Fruit fly (Drosophila melanogaster) whole organism, embryonic: ENCODE measurements around the gene haf.

ENCODE experiments used
- Adf1 ChIP-seq: fragments of 200-800 bp; sonication (Bioruptor generic); IDR thresholded peaks from 2 replicates; pipeline ENCODE4 v1.3.6; 2022; ENCODE audit warnings: missing biosample characterization, missing genetic modification characterization
- Atf3 ChIP-seq: fragments of 200-800 bp; sonication (Bioruptor generic); optimal IDR thresholded peaks from 3 replicates; lab custom pipeline; 2016; ENCODE audit warnings: missing biosample characterization, missing genetic modification characterization
- CG10431 ChIP-seq: fragments of 200-800 bp; sonication (Bioruptor generic); optimal IDR thresholded peaks from 3 replicates; lab custom pipeline; 2018; ENCODE audit warnings: missing biosample characterization, mild to moderate bottlenecking, missing genetic modification characterization
- CG12659 ChIP-seq: fragments of 200-800 bp; sonication (Bioruptor generic); optimal IDR thresholded peaks from 3 replicates; lab custom pipeline; 2017; ENCODE audit warnings: mild to moderate bottlenecking, missing biosample characterization, missing genetic modification reagents, missing genetic modification characterization
- CG12769 ChIP-seq: fragments of 200-800 bp; sonication (Bioruptor generic); optimal IDR thresholded peaks from 2 replicates; lab custom pipeline; 2019; ENCODE audit warnings: missing biosample characterization, mild to moderate bottlenecking, missing genetic modification characterization, moderate library complexity
- CG13287 ChIP-seq: fragments of 200-800 bp; sonication (Bioruptor generic); IDR thresholded peaks from 2 replicates; pipeline ENCODE4 v1.3.6; 2022; ENCODE audit warnings: missing biosample characterization, missing genetic modification characterization; ENCODE audit not compliant: partially characterized antibody
- CG13775 ChIP-seq: fragments of 200-800 bp; sonication (Bioruptor generic); optimal IDR thresholded peaks from 3 replicates; lab custom pipeline; 2017; ENCODE audit warnings: missing biosample characterization, mild to moderate bottlenecking, missing genetic modification characterization
- CG16779 ChIP-seq: fragments of 200-800 bp; sonication (Bioruptor generic); IDR thresholded peaks from 2 replicates; pipeline ENCODE4 v1.3.6; 2022; ENCODE audit warnings: missing biosample characterization, missing genetic modification characterization
- CG17361 ChIP-seq: fragments of 200-800 bp; sonication (Bioruptor generic); IDR thresholded peaks from 3 replicates; pipeline ENCODE4 v1.3.6; 2022; ENCODE audit warnings: missing biosample characterization, missing genetic modification characterization
- CG18011 ChIP-seq: fragments of 200-800 bp; sonication (Bioruptor generic); optimal IDR thresholded peaks from 2 replicates; lab custom pipeline; 2017; ENCODE audit warnings: missing biosample characterization, missing genetic modification characterization, mild to moderate bottlenecking, moderate library complexity, missing genotype
- CG18764 ChIP-seq: fragments of 200-800 bp; sonication (Bioruptor generic); optimal IDR thresholded peaks from 3 replicates; lab custom pipeline; 2016; ENCODE audit warnings: missing biosample characterization, missing genetic modification characterization
- CG3065 ChIP-seq: fragments of 200-800 bp; sonication (Bioruptor generic); optimal IDR thresholded peaks from 2 replicates; lab custom pipeline; 2016; ENCODE audit warnings: missing biosample characterization, missing genetic modification characterization
- CG3847 ChIP-seq: fragments of 200-800 bp; sonication (Bioruptor generic); IDR thresholded peaks from 2 replicates; pipeline ENCODE4 v1.3.6; 2022; ENCODE audit warnings: missing biosample characterization, missing genetic modification characterization
- CG4854 ChIP-seq: fragments of 200-800 bp; sonication (Bioruptor generic); optimal IDR thresholded peaks from 2 replicates; lab custom pipeline; 2016; ENCODE audit warnings: missing biosample characterization, missing genetic modification characterization, inconsistent platforms
- CG6272 ChIP-seq: fragments of 200-800 bp; sonication (Bioruptor generic); IDR thresholded peaks from 2 replicates; pipeline ENCODE4 v1.3.6; 2022; ENCODE audit warnings: missing biosample characterization, missing genetic modification characterization
- CG6689 ChIP-seq: fragments of 200-800 bp; sonication (Bioruptor generic); IDR thresholded peaks from 2 replicates; pipeline ENCODE4 v1.3.6; 2022; ENCODE audit warnings: missing biosample characterization, missing genetic modification characterization
- CG8089 ChIP-seq: fragments of 200-800 bp; sonication (Bioruptor generic); optimal IDR thresholded peaks from 3 replicates; lab custom pipeline; 2016; ENCODE audit warnings: missing biosample characterization, missing genetic modification characterization
- CG8765 ChIP-seq: fragments of 200-800 bp; sonication (Bioruptor generic); IDR thresholded peaks from 2 replicates; pipeline ENCODE4 v1.3.6; 2022; ENCODE audit warnings: missing biosample characterization, missing genetic modification characterization
- CTCF ChIP-seq: fragments of 200-800 bp; sonication (Bioruptor generic); optimal IDR thresholded peaks from 2 replicates; lab custom pipeline; 2017; ENCODE audit warnings: missing biosample characterization, mild to moderate bottlenecking, missing genetic modification characterization, moderate library complexity
- Chrac-16 ChIP-seq: fragments of 200-800 bp; sonication (Bioruptor generic); optimal IDR thresholded peaks from 3 replicates; lab custom pipeline; 2016; ENCODE audit warnings: missing biosample characterization, missing genetic modification characterization
- Dbx ChIP-seq: fragments of 200-800 bp; sonication (Bioruptor generic); IDR thresholded peaks from 3 replicates; pipeline ENCODE4 v1.3.6; 2022; ENCODE audit warnings: missing biosample characterization, missing genetic modification characterization
- Eip74EF ChIP-seq, 2 experiments: fragments of 200-800 bp in 1 of 2; fragments of >200 bp in 1 of 2; sonication (Bioruptor generic) in 1 of 2; optimal IDR thresholded peaks; 2 replicates each; lab custom pipeline; 2017 to 2019; ENCODE audit warnings: missing biosample characterization in 2 of 2, missing genetic modification characterization in 2 of 2, mild to moderate bottlenecking in 1 of 2, moderate library complexity in 1 of 2
- Fer3 ChIP-seq: fragments of 200-800 bp; sonication (Bioruptor generic); optimal IDR thresholded peaks from 2 replicates; lab custom pipeline; 2018; ENCODE audit warnings: missing biosample characterization, mild to moderate bottlenecking, missing genetic modification characterization, moderate library complexity
- Hey ChIP-seq: fragments of 200-800 bp; sonication (Bioruptor generic); optimal IDR thresholded peaks from 3 replicates; lab custom pipeline; 2018; ENCODE audit warnings: missing biosample characterization, mild to moderate bottlenecking, missing genetic modification characterization
- Hr78 ChIP-seq, 2 experiments: fragments of 200-800 bp in 1 of 2; fragments of >200 bp in 1 of 2; sonication (Bioruptor generic) in 1 of 2; optimal IDR thresholded peaks; 2 replicates each; lab custom pipeline; 2017 to 2019; ENCODE audit warnings: missing biosample characterization in 2 of 2, missing genetic modification characterization in 2 of 2, mild to moderate bottlenecking in 1 of 2, moderate library complexity in 1 of 2
- Rfx ChIP-seq: fragments of 200-800 bp; sonication (Bioruptor generic); IDR thresholded peaks from 2 replicates; pipeline ENCODE4 v1.3.6; 2022; ENCODE audit warnings: missing biosample characterization, missing genetic modification characterization
- Rx ChIP-seq: fragments of 200-800 bp; sonication (Bioruptor generic); IDR thresholded peaks from 2 replicates; pipeline ENCODE4 v1.3.6; 2022; ENCODE audit warnings: missing biosample characterization, missing genetic modification characterization
- Taf1 ChIP-seq: fragments of 200-800 bp; sonication (Bioruptor generic); IDR thresholded peaks from 2 replicates; pipeline ENCODE4 v1.3.6; 2022; ENCODE audit warnings: missing biosample characterization, missing genetic modification characterization
- al ChIP-seq: fragments of 200-800 bp; sonication (Bioruptor generic); IDR thresholded peaks from 2 replicates; pipeline ENCODE4 v1.3.6; 2022; ENCODE audit warnings: missing biosample characterization, missing genetic modification characterization
- amos ChIP-seq: fragments of 200-800 bp; sonication (Bioruptor generic); IDR thresholded peaks from 2 replicates; pipeline ENCODE4 v1.3.6; 2022; ENCODE audit warnings: missing biosample characterization, missing genetic modification characterization; ENCODE audit not compliant: partially characterized antibody
- aop ChIP-seq: fragments of 200-800 bp; sonication (Bioruptor generic); IDR thresholded peaks from 2 replicates; pipeline ENCODE4 v1.3.6; 2022; ENCODE audit warnings: missing biosample characterization, missing genetic modification characterization
- az2 ChIP-seq: fragments of 200-800 bp; sonication (Bioruptor generic); optimal IDR thresholded peaks from 3 replicates; lab custom pipeline; 2016; ENCODE audit warnings: missing biosample characterization, missing genetic modification characterization
- bigmax ChIP-seq: fragments of 200-800 bp; sonication (Bioruptor generic); optimal IDR thresholded peaks from 2 replicates; lab custom pipeline; 2018; ENCODE audit warnings: missing biosample characterization, mild to moderate bottlenecking, missing genetic modification characterization
- cas ChIP-seq: fragments of 200-800 bp; sonication (Bioruptor generic); IDR thresholded peaks from 2 replicates; pipeline ENCODE4 v1.3.6; 2022; ENCODE audit warnings: missing biosample characterization, missing genetic modification characterization
- croc ChIP-seq: fragments of 200-800 bp; sonication (Bioruptor generic); conservative IDR thresholded peaks from 3 replicates; pipeline ENCODE4 v1.3.6; 2022; ENCODE audit warnings: missing biosample characterization, missing genetic modification characterization
- crp ChIP-seq, 2 experiments: fragments of 200-800 bp; sonication (Bioruptor generic); optimal IDR thresholded peaks; 2 replicates in 1 of 2; 3 replicates in 1 of 2; lab custom pipeline; 2017; ENCODE audit warnings: missing biosample characterization in 2 of 2, missing genetic modification characterization in 2 of 2, mild to moderate bottlenecking in 1 of 2, moderate library complexity in 1 of 2
- dmrt99B ChIP-seq: fragments of 200-800 bp; sonication (Bioruptor generic); optimal IDR thresholded peaks from 2 replicates; lab custom pipeline; 2018; ENCODE audit warnings: missing biosample characterization, mild to moderate bottlenecking, missing genetic modification characterization, moderate library complexity
- ewg ChIP-seq: fragments of 200-800 bp; sonication (Bioruptor generic); optimal IDR thresholded peaks from 3 replicates; lab custom pipeline; 2017; ENCODE audit warnings: mild to moderate bottlenecking, missing biosample characterization, missing genetic modification reagents, missing genetic modification characterization
- fd3F ChIP-seq: fragments of 200-800 bp; sonication (Bioruptor generic); optimal IDR thresholded peaks from 2 replicates; lab custom pipeline; 2018; ENCODE audit warnings: missing biosample characterization, mild to moderate bottlenecking, missing genetic modification characterization, moderate library complexity
- kay ChIP-seq: fragments of 200-800 bp; sonication (Bioruptor generic); optimal IDR thresholded peaks from 2 replicates; lab custom pipeline; 2016; ENCODE audit warnings: missing biosample characterization, missing genetic modification characterization
- klu ChIP-seq: fragments of 200-800 bp; sonication (Bioruptor generic); IDR thresholded peaks from 2 replicates; pipeline ENCODE4 v1.3.6; 2022; ENCODE audit warnings: missing biosample characterization, missing genetic modification characterization
- mld ChIP-seq: fragments of 200-800 bp; sonication (Bioruptor generic); IDR thresholded peaks from 3 replicates; pipeline ENCODE4 v1.3.6; 2022; ENCODE audit warnings: missing biosample characterization, missing genetic modification characterization; ENCODE audit not compliant: partially characterized antibody
- nom ChIP-seq: fragments of 200-800 bp; sonication (Bioruptor generic); optimal IDR thresholded peaks from 2 replicates; lab custom pipeline; 2017; ENCODE audit warnings: missing biosample characterization, missing genetic modification characterization, mild to moderate bottlenecking, moderate library complexity, missing genetic modification reagents
- pzg ChIP-seq: fragments of 200-800 bp; sonication (Bioruptor generic); optimal IDR thresholded peaks from 3 replicates; lab custom pipeline; 2018; ENCODE audit warnings: missing biosample characterization, mild to moderate bottlenecking, missing genetic modification characterization, moderate library complexity
- repo ChIP-seq: fragments of 200-800 bp; sonication (Bioruptor generic); optimal IDR thresholded peaks from 2 replicates; lab custom pipeline; 2016; ENCODE audit warnings: missing biosample characterization, missing genetic modification characterization
- slbo ChIP-seq: fragments of 200-800 bp; sonication (Bioruptor generic); IDR thresholded peaks from 2 replicates; pipeline ENCODE4 v1.3.6; 2022; ENCODE audit warnings: missing biosample characterization, missing genetic modification characterization
- sr ChIP-seq: fragments of 200-800 bp; sonication (Bioruptor generic); IDR thresholded peaks from 3 replicates; pipeline ENCODE4 v1.3.6; 2022; ENCODE audit warnings: missing biosample characterization, missing genetic modification characterization
- stwl ChIP-seq: fragments of 200-800 bp; sonication (Bioruptor generic); optimal IDR thresholded peaks from 3 replicates; lab custom pipeline; 2018; ENCODE audit warnings: missing biosample characterization, mild to moderate bottlenecking, missing genetic modification characterization, moderate library complexity
- tgo ChIP-seq: fragments of 200-800 bp; sonication (Bioruptor generic); IDR thresholded peaks from 3 replicates; pipeline ENCODE4 v1.3.6; 2022; ENCODE audit warnings: missing biosample characterization, missing genetic modification characterization
- toy ChIP-seq: fragments of 200-800 bp; sonication (Bioruptor generic); IDR thresholded peaks from 2 replicates; pipeline ENCODE4 v1.3.6; 2022; ENCODE audit warnings: missing biosample characterization, missing genetic modification characterization
- trem ChIP-seq: fragments of 200-800 bp; optimal IDR thresholded peaks from 3 replicates; lab custom pipeline; 2019; ENCODE audit warnings: missing biosample characterization, mild to moderate bottlenecking, missing genetic modification characterization, moderate library complexity
- zfh1 ChIP-seq: fragments of 200-800 bp; sonication (Bioruptor generic); IDR thresholded peaks from 3 replicates; pipeline ENCODE4 v1.3.6; 2022; ENCODE audit warnings: missing biosample characterization, missing genetic modification characterization

Gene haf

DNA sequence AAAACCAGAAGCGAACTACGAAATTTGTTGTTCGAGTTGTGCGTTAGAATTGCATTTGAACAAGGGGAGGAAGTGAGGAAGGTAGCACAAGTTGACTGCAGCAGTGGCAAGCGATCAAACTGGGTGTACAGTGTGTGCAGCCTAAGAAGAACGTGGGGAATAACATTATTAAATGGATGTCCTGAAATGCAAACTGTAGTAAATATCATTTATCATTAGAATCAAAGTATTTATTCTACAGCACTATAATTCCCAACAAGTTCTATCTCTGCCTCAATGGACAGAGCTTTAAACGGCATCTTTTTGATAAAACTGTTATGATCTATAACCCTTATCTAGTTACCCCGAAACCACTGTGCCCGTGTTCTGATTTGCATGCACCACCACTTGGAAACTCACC, 91.6 kb downstream of the haf start (continued):
- TF ChIP-seq Rx (GFP tag; lab: Robert Waterston, UW): no peak
- TF ChIP-seq CG12659 (GFP tag; lab: Kevin White, UChicago): no peak
- TF ChIP-seq CG6272 (GFP tag; lab: Robert Waterston, UW): no peak
- no peak for TF ChIP-seq sr (GFP tag; lab: Robert Waterston, UW)
- TF ChIP-seq Atf3 (GFP tag; lab: Kevin White, UChicago): no peak
- TF ChIP-seq CG10431 (GFP tag; lab: Kevin White, UChicago): no peak
- no peak for TF ChIP-seq fd3F (GFP tag; lab: Kevin White, UChicago)
- TF ChIP-seq amos (GFP tag; lab: Robert Waterston, UW): no peak
- TF ChIP-seq Eip74EF (GFP tag; optimal IDR thresholded peaks at IDR 0.05; lab: Kevin White, UChicago): peak in 1 of 2 experiments; percentile 33
- no peak for TF ChIP-seq Hr78 (GFP tag; optimal IDR thresholded peaks at IDR 0.05; lab: Kevin White, UChicago)
- TF ChIP-seq CG13775 (GFP tag; lab: Kevin White, UChicago): no peak
- no peak for TF ChIP-seq kay (GFP tag; lab: Kevin White, UChicago)
- TF ChIP-seq Fer3 (tag; lab: Kevin White, UChicago): no peak
- TF ChIP-seq zfh1 (GFP tag; lab: Robert Waterston, UW): no peak
- peak; percentile 54; the same call in 2 of the 3 replicates for TF ChIP-seq CG17361 (GFP tag; lab: Robert Waterston, UW)
- no peak for TF ChIP-seq CG13287 (GFP tag; lab: Robert Waterston, UW)
- no peak for TF ChIP-seq Adf1 (GFP tag; lab: Robert Waterston, UW)
- TF ChIP-seq bigmax (GFP tag; lab: Kevin White, UChicago): no peak
- TF ChIP-seq CG3065: no peak
- TF ChIP-seq az2: no peak
- TF ChIP-seq pzg (GFP tag; lab: Kevin White, UChicago): no peak
- TF ChIP-seq trem: peak; percentile 23
- TF ChIP-seq slbo (GFP tag; lab: Robert Waterston, UW): no peak
- no peak for TF ChIP-seq repo (GFP tag; lab: Kevin White, UChicago)
- no peak for TF ChIP-seq CG4854 (GFP tag; lab: Kevin White, UChicago)
- TF ChIP-seq CG3847 (GFP tag; lab: Robert Waterston, UW): no peak
- TF ChIP-seq stwl (tag; lab: Kevin White, UChicago): no peak
- TF ChIP-seq mld (GFP tag; lab: Robert Waterston, UW): no peak
- no peak for TF ChIP-seq CG8765 (GFP tag; lab: Robert Waterston, UW)
- TF ChIP-seq Chrac-16 (GFP tag; lab: Kevin White, UChicago): no peak
- TF ChIP-seq CG18764: no peak
- TF ChIP-seq ewg (GFP tag; lab: Kevin White, UChicago): peak; percentile 42
- no peak for TF ChIP-seq klu
- TF ChIP-seq CG16779 (GFP tag; lab: Robert Waterston, UW): no peak
- no peak for TF ChIP-seq al (GFP tag; lab: Robert Waterston, UW)
- TF ChIP-seq dmrt99B (tag; lab: Kevin White, UChicago): peak; percentile 69
- TF ChIP-seq toy: no peak
- peak; percentile 24 for TF ChIP-seq CG8089 (GFP tag; lab: Kevin White, UChicago)
- no peak for TF ChIP-seq CG12769 (tag; lab: Kevin White, UChicago)
- TF ChIP-seq tgo (GFP tag; lab: Robert Waterston, UW): no peak
- peak; percentile 57 for TF ChIP-seq CG6689 (GFP tag; lab: Robert Waterston, UW)
- TF ChIP-seq nom (GFP tag; lab: Kevin White, UChicago): no peak
- no peak for TF ChIP-seq Hey
- no peak for TF ChIP-seq CTCF (GFP tag; lab: Kevin White, UChicago)
- no peak for TF ChIP-seq aop (GFP tag; lab: Robert Waterston, UW)
- TF ChIP-seq Dbx (GFP tag; lab: Robert Waterston, UW): no peak
- TF ChIP-seq Taf1 (GFP tag; lab: Robert Waterston, UW): no peak
- TF ChIP-seq CG18011 (GFP tag; lab: Kevin White, UChicago): no peak
- peak; percentile 15; the same call in 1 of the 3 replicates for TF ChIP-seq croc
- TF ChIP-seq Rfx (GFP tag; lab: Robert Waterston, UW): no peak
- no peak for TF ChIP-seq cas (GFP tag; lab: Robert Waterston, UW)
- no peak for TF ChIP-seq crp (GFP tag; optimal IDR thresholded peaks at IDR 0.05; lab: Kevin White, UChicago)
